Worm (Caenorhabditis elegans) whole organism, L3 larva: ENCODE measurements around the gene ptd-2.

Experiments used
- ama-1 ChIP-seq: fragments of 150-350 bp; optimal IDR thresholded peaks from 2 replicates; lab custom pipeline; 2018
- elt-1 ChIP-seq: fragments of 150-350 bp; optimal IDR thresholded peaks from 2 replicates; lab custom pipeline; 2014; ENCODE audit warnings: missing biosample characterization, missing genetic modification characterization
- nhr-12 ChIP-seq: fragments of 150-350 bp; optimal IDR thresholded peaks from 2 replicates; lab custom pipeline; 2014; ENCODE audit warnings: missing biosample characterization, missing genetic modification characterization
- nhr-76 ChIP-seq: fragments of 150-350 bp; sonication (generic microtip); optimal IDR thresholded peaks from 5 replicates; lab custom pipeline; 2014; ENCODE audit warnings: missing biosample characterization, missing genetic modification characterization
- nhr-77 ChIP-seq: fragments of 150-350 bp; optimal IDR thresholded peaks from 2 replicates; lab custom pipeline; 2014; ENCODE audit warnings: missing biosample characterization, missing genetic modification characterization
- sea-2 ChIP-seq: fragments of 150-350 bp; sonication (generic microtip); optimal IDR thresholded peaks from 4 replicates; lab custom pipeline; 2014; ENCODE audit warnings: missing biosample characterization, missing genetic modification reagents, missing genetic modification characterization
- skn-1 ChIP-seq: fragments of 150-350 bp; optimal IDR thresholded peaks from 2 replicates; lab custom pipeline; 2014; ENCODE audit warnings: missing biosample characterization, missing genetic modification characterization
- snpc-4 ChIP-seq: fragments of 150-350 bp; optimal IDR thresholded peaks from 2 replicates; lab custom pipeline; 2014; ENCODE audit warnings: missing biosample characterization, missing genetic modification characterization
- unc-62 ChIP-seq: fragments of 150-350 bp; sonication (generic microtip); optimal IDR thresholded peaks from 4 replicates; lab custom pipeline; 2014; ENCODE audit warnings: missing biosample characterization, missing genetic modification reagents, missing genetic modification characterization
- ztf-11 ChIP-seq: fragments of 150-350 bp; optimal IDR thresholded peaks from 2 replicates; lab custom pipeline; 2014; ENCODE audit warnings: missing biosample characterization, missing genetic modification characterization

DNA sequence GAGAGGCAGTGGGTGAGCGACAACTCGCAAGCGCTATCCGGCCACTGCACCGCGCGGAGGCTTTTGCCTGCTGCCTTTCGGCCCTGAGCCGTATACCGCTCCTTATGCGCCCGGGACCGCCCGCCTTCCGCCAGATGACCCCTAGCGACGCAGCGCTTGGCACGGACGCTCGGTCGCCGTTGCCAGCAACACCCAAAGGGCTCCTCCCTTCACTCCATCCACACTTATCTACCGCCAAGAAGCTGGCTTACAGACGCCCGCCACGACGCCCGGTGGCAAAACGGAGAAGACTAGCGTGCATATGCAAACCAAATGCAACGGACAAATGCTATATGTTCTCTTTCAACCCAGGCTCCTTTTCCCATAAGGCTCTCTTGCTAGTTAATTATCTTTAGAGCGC is 43.3 kb downstream of the ptd-2 start:
- TF ChIP-seq elt-1 (no peak), snpc-4 (tag; lab: Kevin White, UChicago) (no peak), ztf-11 (tag; lab: Kevin White, UChicago) (no peak), skn-1 (tag; lab: Kevin White, UChicago) (no peak), unc-62 (GFP tag; lab: Kevin White, UChicago) (no peak), sea-2 (GFP tag; lab: Kevin White, UChicago) (no peak), nhr-12 (no peak), ama-1 (lab: Kevin White, UChicago) (no peak), nhr-76 (tag; lab: Kevin White, UChicago) (no peak), nhr-77 (no peak)
